Fruit fly (Drosophila melanogaster) S2 (cell line): ENCODE measurements around the gene vex.

Experiments
- CG8478 ChIP-seq: fragments of >200 bp; optimal IDR thresholded peaks from 2 replicates; lab custom pipeline; 2018
- CTCF ChIP-seq, 2 experiments: fragments of >200 bp; optimal IDR thresholded peaks; 2 replicates each; lab custom pipeline; 2018

- no peak for TF ChIP-seq CTCF (optimal IDR thresholded peaks at IDR 0.05; lab: Kevin White, UChicago)
- TF ChIP-seq CG8478: no peak
Observed at dm6 chrX:10953240-10953639, 86.5 kb downstream of the vex start.
